Fruit fly (Drosophila melanogaster) S2 (cell line): ENCODE results near the gene Eip78C.

Experiments
- CG8478 ChIP-seq: fragments of >200 bp; optimal IDR thresholded peaks from 2 replicates; lab custom pipeline; 2018
- CTCF ChIP-seq, 2 experiments: fragments of >200 bp; optimal IDR thresholded peaks; 2 replicates each; lab custom pipeline; 2018

Gene Eip78C

dm6 chr3L:21242958-21243357, 16.5 kb downstream of the Eip78C start:
- TF ChIP-seq CTCF (optimal IDR thresholded peaks at IDR 0.05; lab: Kevin White, UChicago) (no peak), CG8478 (lab: Kevin White, UChicago) (no peak)

- TF ChIP-seq CTCF (optimal IDR thresholded peaks at IDR 0.05; lab: Kevin White, UChicago) (no peak), CG8478 (lab: Kevin White, UChicago) (no peak)
Observed at dm6 chr3L:21243417-21243816, 17.0 kb downstream of the Eip78C start.

- no peak for TF ChIP-seq CG8478 (lab: Kevin White, UChicago)
- TF ChIP-seq CTCF (optimal IDR thresholded peaks at IDR 0.05; lab: Kevin White, UChicago) = no peak
Observed at dm6 chr3L:21251381-21251780, 25.0 kb downstream of the Eip78C start.

dm6 chr3L:21252525-21252924, 26.1 kb downstream of the Eip78C start:
- TF ChIP-seq CG8478 (lab: Kevin White, UChicago) (no peak), CTCF (optimal IDR thresholded peaks at IDR 0.05; lab: Kevin White, UChicago) (no peak)

- TF ChIP-seq CG8478 (lab: Kevin White, UChicago) (no peak), CTCF (optimal IDR thresholded peaks at IDR 0.05; lab: Kevin White, UChicago) (no peak)
Observed at dm6 chr3L:21252932-21253760, 26.7 kb downstream of the Eip78C start.

- TF ChIP-seq CG8478 (lab: Kevin White, UChicago) (no peak), CTCF (optimal IDR thresholded peaks at IDR 0.05; lab: Kevin White, UChicago) (no peak)
Observed at dm6 chr3L:21253761-21254523, 27.5 kb downstream of the Eip78C start.

dm6 chr3L:21254524-21254972, 28.1 kb downstream of the Eip78C start:
- no peak for TF ChIP-seq CG8478 (lab: Kevin White, UChicago)
- TF ChIP-seq CTCF (optimal IDR thresholded peaks at IDR 0.05; lab: Kevin White, UChicago) = no peak

dm6 chr3L:21256062-21257023, 29.9 kb downstream of the Eip78C start:
- TF ChIP-seq CTCF (optimal IDR thresholded peaks at IDR 0.05; lab: Kevin White, UChicago) = no peak

dm6 chr3L:21257731-21258130, 31.3 kb downstream of the Eip78C start, which contains the start of gene CG43218:
Gene CG43218 (plus strand): TSS chr3L:21258020.
- TF ChIP-seq CTCF (optimal IDR thresholded peaks at IDR 0.05; lab: Kevin White, UChicago) (no peak), CG8478 (lab: Kevin White, UChicago) (no peak)

- no peak for TF ChIP-seq CG8478 (lab: Kevin White, UChicago)
- no peak for TF ChIP-seq CTCF (optimal IDR thresholded peaks at IDR 0.05; lab: Kevin White, UChicago)
Observed at dm6 chr3L:21259257-21259656, 32.8 kb downstream of the Eip78C start.

- TF ChIP-seq CTCF (optimal IDR thresholded peaks at IDR 0.05; lab: Kevin White, UChicago) = no peak
- no peak for TF ChIP-seq CG8478 (lab: Kevin White, UChicago)
Observed at dm6 chr3L:21261403-21262164, 35.2 kb downstream of the Eip78C start.

dm6 chr3L:21262426-21262825, 36.0 kb downstream of the Eip78C start:
- TF ChIP-seq CG8478 (lab: Kevin White, UChicago) (no peak), CTCF (optimal IDR thresholded peaks at IDR 0.05; lab: Kevin White, UChicago) (peak in 1 of 2 experiments; percentile 30)

dm6 chr3L:21266101-21266656, 39.8 kb downstream of the Eip78C start:
- no peak for TF ChIP-seq CTCF (optimal IDR thresholded peaks at IDR 0.05; lab: Kevin White, UChicago)
- no peak for TF ChIP-seq CG8478 (lab: Kevin White, UChicago)
